Fruit fly (Drosophila melanogaster) whole organism, embryonic: ENCODE measurements around the gene yellow-e2.
A peak's percentile ranks its signal among the peaks of the same experiment; 100 is the strongest.

ENCODE experiments used
- Aef1 ChIP-seq: fragments of 200-800 bp; sonication (Bioruptor generic); IDR thresholded peaks from 3 replicates; pipeline ENCODE4 v1.3.6; 2022; ENCODE audit warnings: missing biosample characterization, missing genetic modification characterization
- Blimp-1 ChIP-seq: fragments of 200-800 bp; sonication (Bioruptor generic); optimal IDR thresholded peaks from 3 replicates; lab custom pipeline; 2018; ENCODE audit warnings: missing biosample characterization, missing genetic modification characterization, mild to moderate bottlenecking, moderate library complexity, missing genetic modification reagents
- Bteb2 ChIP-seq: fragments of 200-800 bp; sonication (Bioruptor generic); optimal IDR thresholded peaks from 2 replicates; lab custom pipeline; 2016; ENCODE audit warnings: missing biosample characterization, missing genetic modification characterization
- CG1024 ChIP-seq: fragments of 200-800 bp; sonication (Bioruptor generic); IDR thresholded peaks from 2 replicates; pipeline ENCODE4 v1.3.6; 2022; ENCODE audit warnings: missing biosample characterization, missing genetic modification characterization
- CG10654 ChIP-seq: fragments of 200-800 bp; sonication (Bioruptor generic); optimal IDR thresholded peaks from 2 replicates; lab custom pipeline; 2016; ENCODE audit warnings: missing biosample characterization, missing genetic modification characterization
- CG11398 ChIP-seq: fragments of 200-800 bp; sonication (Bioruptor generic); optimal IDR thresholded peaks from 2 replicates; lab custom pipeline; 2016; ENCODE audit warnings: missing biosample characterization, missing genetic modification characterization
- CG11695 ChIP-seq: fragments of 200-800 bp; sonication (Bioruptor generic); IDR thresholded peaks from 3 replicates; pipeline ENCODE4 v1.3.6; 2022; ENCODE audit warnings: missing biosample characterization, missing genetic modification characterization
- CG17186 ChIP-seq: fragments of 200-800 bp; sonication (Bioruptor generic); optimal IDR thresholded peaks from 3 replicates; lab custom pipeline; 2017; ENCODE audit warnings: missing biosample characterization, missing genetic modification reagents, missing genetic modification characterization
- CG17328 ChIP-seq: fragments of 200-800 bp; sonication (Bioruptor generic); IDR thresholded peaks from 2 replicates; pipeline ENCODE4 v1.3.6; 2022; ENCODE audit warnings: missing biosample characterization, missing genetic modification characterization
- CG18011 ChIP-seq: fragments of 200-800 bp; sonication (Bioruptor generic); optimal IDR thresholded peaks from 2 replicates; lab custom pipeline; 2017; ENCODE audit warnings: missing biosample characterization, missing genetic modification characterization, mild to moderate bottlenecking, moderate library complexity, missing genotype
- CG18476 ChIP-seq: fragments of 200-800 bp; sonication (Bioruptor generic); optimal IDR thresholded peaks from 2 replicates; lab custom pipeline; 2016; ENCODE audit warnings: missing biosample characterization, mild to moderate bottlenecking, missing genetic modification characterization
- CG31365 ChIP-seq: fragments of 200-800 bp; sonication (Bioruptor generic); optimal IDR thresholded peaks from 2 replicates; lab custom pipeline; 2018; ENCODE audit warnings: missing biosample characterization, mild to moderate bottlenecking, missing genetic modification characterization
- CG3407 ChIP-seq: fragments of 200-800 bp; sonication (Bioruptor generic); optimal IDR thresholded peaks from 2 replicates; lab custom pipeline; 2018; ENCODE audit warnings: missing biosample characterization, mild to moderate bottlenecking, missing genetic modification characterization
- CG34376 ChIP-seq: fragments of 200-800 bp; sonication (Bioruptor generic); optimal IDR thresholded peaks from 2 replicates; lab custom pipeline; 2018; ENCODE audit warnings: missing biosample characterization, mild to moderate bottlenecking, missing genetic modification characterization
- CG7839 ChIP-seq: fragments of 200-800 bp; sonication (Bioruptor generic); optimal IDR thresholded peaks from 3 replicates; lab custom pipeline; 2018; ENCODE audit warnings: missing biosample characterization, mild to moderate bottlenecking, missing genetic modification characterization, moderate library complexity
- CG7987 ChIP-seq: fragments of 200-800 bp; sonication (Bioruptor generic); optimal IDR thresholded peaks from 2 replicates; lab custom pipeline; 2018; ENCODE audit warnings: missing biosample characterization, mild to moderate bottlenecking, missing genetic modification characterization, moderate library complexity
- CG8388 ChIP-seq: fragments of 200-800 bp; sonication (Bioruptor generic); optimal IDR thresholded peaks from 2 replicates; lab custom pipeline; 2019; ENCODE audit warnings: missing biosample characterization, mild to moderate bottlenecking, missing genetic modification characterization, moderate library complexity
- CG9609 ChIP-seq: fragments of 200-800 bp; sonication (Bioruptor generic); optimal IDR thresholded peaks from 3 replicates; lab custom pipeline; 2016; ENCODE audit warnings: missing biosample characterization, missing genetic modification characterization
- CG9876 ChIP-seq: fragments of 200-800 bp; sonication (Bioruptor generic); optimal IDR thresholded peaks from 2 replicates; lab custom pipeline; 2016; ENCODE audit warnings: missing biosample characterization, missing genetic modification characterization
- Dad ChIP-seq: fragments of 200-800 bp; sonication (Bioruptor generic); optimal IDR thresholded peaks from 3 replicates; lab custom pipeline; 2016; ENCODE audit warnings: missing biosample characterization, missing genetic modification characterization
- Dbx ChIP-seq: fragments of 200-800 bp; sonication (Bioruptor generic); IDR thresholded peaks from 3 replicates; pipeline ENCODE4 v1.3.6; 2022; ENCODE audit warnings: missing biosample characterization, missing genetic modification characterization
- Dek ChIP-seq: fragments of 200-800 bp; sonication (Bioruptor generic); optimal IDR thresholded peaks from 3 replicates; lab custom pipeline; 2019; ENCODE audit warnings: missing biosample characterization, mild to moderate bottlenecking, missing genetic modification characterization, moderate library complexity
- Dp ChIP-seq: fragments of 200-800 bp; sonication (Bioruptor generic); optimal IDR thresholded peaks from 2 replicates; lab custom pipeline; 2018; ENCODE audit warnings: missing biosample characterization, mild to moderate bottlenecking, missing genetic modification characterization, moderate library complexity
- E2f2 ChIP-seq: fragments of 200-800 bp; sonication (Bioruptor generic); IDR thresholded peaks from 2 replicates; pipeline ENCODE4 v1.3.6; 2022; ENCODE audit warnings: missing biosample characterization, missing genetic modification characterization
- HLH54F ChIP-seq: fragments of 200-800 bp; sonication (Bioruptor generic); optimal IDR thresholded peaks from 3 replicates; lab custom pipeline; 2016; ENCODE audit warnings: missing biosample characterization, missing genetic modification characterization
- Lhr ChIP-seq: fragments of 200-800 bp; sonication (Bioruptor generic); optimal IDR thresholded peaks from 3 replicates; lab custom pipeline; 2017; ENCODE audit warnings: mild to moderate bottlenecking, missing biosample characterization, missing genetic modification reagents, missing genetic modification characterization
- Lim3 ChIP-seq: fragments of 200-800 bp; sonication (Bioruptor generic); IDR thresholded peaks from 2 replicates; pipeline ENCODE4 v1.3.6; 2022; ENCODE audit warnings: missing biosample characterization, missing genetic modification characterization
- Oli ChIP-seq: fragments of 200-800 bp; sonication (Bioruptor generic); optimal IDR thresholded peaks from 2 replicates; lab custom pipeline; 2018; ENCODE audit warnings: missing biosample characterization, mild to moderate bottlenecking, missing genetic modification characterization, moderate library complexity
- Sry-δ ChIP-seq: fragments of 200-800 bp; sonication (Bioruptor generic); optimal IDR thresholded peaks from 2 replicates; lab custom pipeline; 2016; ENCODE audit warnings: missing biosample characterization, missing genetic modification characterization
- Trl ChIP-seq, 3 experiments: fragments of >200 bp in 2 of 3; fragments of 200-800 bp in 1 of 3; sonication (Bioruptor generic) in 1 of 3; optimal IDR thresholded peaks; 2 replicates in 1 of 3; 3 replicates in 2 of 3; lab custom pipeline; 2016 to 2017; ENCODE audit warnings: missing biosample characterization in 1 of 3, missing genetic modification characterization in 1 of 3
- amos ChIP-seq: fragments of 200-800 bp; sonication (Bioruptor generic); IDR thresholded peaks from 2 replicates; pipeline ENCODE4 v1.3.6; 2022; ENCODE audit warnings: missing biosample characterization, missing genetic modification characterization; ENCODE audit not compliant: partially characterized antibody
- ap ChIP-seq: fragments of 200-800 bp; sonication (Bioruptor generic); IDR thresholded peaks from 2 replicates; pipeline ENCODE4 v1.3.6; 2022; ENCODE audit warnings: missing biosample characterization, missing genetic modification characterization
- chinmo ChIP-seq: fragments of 200-800 bp; sonication (Bioruptor generic); IDR thresholded peaks from 4 replicates; pipeline ENCODE4 v1.3.6; 2022; ENCODE audit warnings: missing biosample characterization, missing genetic modification characterization; ENCODE audit not compliant: partially characterized antibody
- chn ChIP-seq: fragments of 200-800 bp; sonication (Bioruptor generic); optimal IDR thresholded peaks from 2 replicates; lab custom pipeline; 2016; ENCODE audit warnings: missing biosample characterization, missing genetic modification characterization
- crol ChIP-seq: fragments of 200-800 bp; sonication (Bioruptor generic); IDR thresholded peaks from 2 replicates; pipeline ENCODE4 v1.3.6; 2022; ENCODE audit warnings: missing biosample characterization, missing genetic modification characterization
- ems ChIP-seq: fragments of 200-800 bp; sonication (Bioruptor generic); optimal IDR thresholded peaks from 3 replicates; lab custom pipeline; 2016; ENCODE audit warnings: missing biosample characterization, missing genetic modification characterization
- lola ChIP-seq, 3 experiments: fragments of >200 bp in 2 of 3; fragments of 200-800 bp in 1 of 3; sonication (Bioruptor generic) in 1 of 3; optimal IDR thresholded peaks; 2 replicates each; lab custom pipeline; 2017 to 2019; ENCODE audit warnings: missing biosample characterization in 3 of 3, missing genetic modification characterization in 3 of 3, mild to moderate bottlenecking in 1 of 3, moderate library complexity in 1 of 3
- pan ChIP-seq, 4 experiments: fragments of >200 bp in 3 of 4; fragments of 200-800 bp in 1 of 4; sonication (Bioruptor generic) in 1 of 4; optimal IDR thresholded peaks in 3 of 4; IDR thresholded peaks in 1 of 4; 2 replicates each; pipeline versions ENCODE4 v1.3.6 to Lab custom; 2017 to 2022; ENCODE audit warnings: missing biosample characterization in 2 of 4, missing genetic modification characterization in 2 of 4, mixed read lengths in 1 of 4
- pnt ChIP-seq: fragments of 200-800 bp; sonication (Bioruptor generic); optimal IDR thresholded peaks from 3 replicates; lab custom pipeline; 2016; ENCODE audit warnings: missing biosample characterization, missing genetic modification characterization
- pum ChIP-seq: fragments of 200-800 bp; sonication (Bioruptor generic); optimal IDR thresholded peaks from 2 replicates; lab custom pipeline; 2016; ENCODE audit warnings: missing biosample characterization, missing genetic modification characterization
- sc ChIP-seq, 3 experiments: fragments of >200 bp in 2 of 3; fragments of 200-800 bp in 1 of 3; sonication (Bioruptor generic) in 1 of 3; optimal IDR thresholded peaks; 2 replicates in 2 of 3; 3 replicates in 1 of 3; lab custom pipeline; 2017; ENCODE audit warnings: mild to moderate bottlenecking in 1 of 3, missing biosample characterization in 1 of 3, missing genetic modification characterization in 1 of 3, missing genetic modification reagents in 1 of 3
- sd ChIP-seq: fragments of 200-800 bp; sonication (Bioruptor generic); optimal IDR thresholded peaks from 3 replicates; lab custom pipeline; 2018; ENCODE audit warnings: missing biosample characterization, mild to moderate bottlenecking, missing genetic modification characterization, moderate library complexity
- sqz ChIP-seq: fragments of 200-800 bp; sonication (Bioruptor generic); optimal IDR thresholded peaks from 3 replicates; lab custom pipeline; 2018; ENCODE audit warnings: missing biosample characterization, mild to moderate bottlenecking, missing genetic modification characterization
- ssp ChIP-seq: fragments of 200-800 bp; sonication (Bioruptor generic); IDR thresholded peaks from 2 replicates; pipeline ENCODE4 v1.3.6; 2022; ENCODE audit warnings: missing biosample characterization, missing genetic modification characterization
- unc-4 ChIP-seq: fragments of 200-800 bp; sonication (Bioruptor generic); IDR thresholded peaks from 2 replicates; pipeline ENCODE4 v1.3.6; 2022; ENCODE audit warnings: missing biosample characterization, missing genetic modification characterization; ENCODE audit not compliant: partially characterized antibody
- z ChIP-seq: fragments of 200-800 bp; sonication (Bioruptor generic); IDR thresholded peaks from 3 replicates; pipeline ENCODE4 v1.3.6; 2022; ENCODE audit warnings: missing biosample characterization, missing genetic modification characterization

yellow-e2 gene

DNA sequence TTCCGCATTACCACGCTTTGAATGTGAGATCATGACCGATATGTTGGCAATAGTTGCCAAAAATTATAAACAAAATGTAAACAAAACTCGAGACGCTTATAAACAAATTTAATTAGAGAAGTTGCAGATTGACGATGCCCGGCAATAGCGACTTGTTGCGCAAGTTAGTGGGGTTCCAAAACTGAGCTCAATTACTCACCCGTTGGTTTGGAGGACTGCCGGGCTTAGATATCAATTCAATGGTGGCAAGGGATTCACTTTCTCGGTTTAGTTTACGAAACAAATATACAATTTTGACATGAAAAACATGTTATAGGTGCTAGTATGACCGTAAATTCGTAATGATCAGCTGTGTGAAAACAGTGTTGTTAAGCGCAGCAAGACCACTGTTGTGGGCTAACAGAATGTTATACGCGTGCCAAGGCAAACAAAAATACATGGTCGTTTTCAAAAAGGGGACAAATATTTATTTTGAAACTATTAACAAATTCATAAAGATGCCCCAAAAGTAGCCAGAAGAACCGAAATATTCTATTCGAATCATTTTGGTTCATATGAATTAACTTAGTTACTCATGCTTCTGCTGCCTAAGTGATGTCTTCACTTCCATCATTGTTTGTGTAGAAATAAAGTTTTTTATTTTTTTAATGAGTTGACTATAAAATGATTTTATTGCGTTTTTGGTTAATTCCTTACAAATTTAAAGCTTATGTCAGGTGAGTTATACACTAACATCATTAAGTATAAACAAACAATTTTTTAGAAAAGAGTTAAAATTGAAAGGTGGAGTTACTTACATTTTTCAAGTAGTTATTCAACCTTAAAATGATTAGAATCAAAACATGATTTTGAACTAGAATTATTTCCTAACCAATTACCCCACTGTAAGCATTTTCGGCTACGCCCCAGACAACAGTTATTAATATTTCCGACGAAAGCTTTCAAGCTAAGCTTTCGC is 40.0 kb downstream of the yellow-e2 start, which contains the start of gene Elp6:
Gene Elp6 (minus strand): TSS at position 350 of the 958 bp plus-strand sequence.
- TF ChIP-seq Bteb2 (GFP tag; lab: Kevin White, UChicago), result peak; percentile 62
- TF ChIP-seq CG18011, result peak; percentile 10
- peak; percentile 75 for TF ChIP-seq CG18476
- no peak for TF ChIP-seq chinmo (GFP tag; lab: Robert Waterston, UW)
- TF ChIP-seq CG9609, result peak; percentile 51
- TF ChIP-seq Lhr, result no peak
- peak; percentile 52; the same call in 1 of the 2 replicates for TF ChIP-seq CG1024
- peak; percentile 77 for TF ChIP-seq Oli (tag; lab: Kevin White, UChicago)
- no peak for TF ChIP-seq CG31365 (tag; lab: Kevin White, UChicago)
- peak; percentile 5 for TF ChIP-seq CG34376 (GFP tag; lab: Kevin White, UChicago)
- peak; percentile 52 for TF ChIP-seq ap (GFP tag; lab: Robert Waterston, UW)
- TF ChIP-seq CG17328 (GFP tag; lab: Robert Waterston, UW), result peak; percentile 60
- TF ChIP-seq CG3407 (GFP tag; lab: Kevin White, UChicago), result no peak
- TF ChIP-seq amos, result no peak
- TF ChIP-seq ssp (GFP tag; lab: Robert Waterston, UW), result peak; percentile 46
- TF ChIP-seq CG11398 (GFP tag; lab: Kevin White, UChicago), result peak; percentile 45
- TF ChIP-seq Dbx (GFP tag; lab: Robert Waterston, UW), result peak; percentile 53; the same call in 2 of the 3 replicates
- TF ChIP-seq CG11695 (GFP tag; lab: Robert Waterston, UW), result peak; percentile 37; the same call in 1 of the 3 replicates
- peak; percentile 65 for TF ChIP-seq pum
- no peak for TF ChIP-seq pan (optimal IDR thresholded peaks at IDR 0.05; lab: Kevin White, UChicago)
- TF ChIP-seq pan (GFP tag; optimal IDR thresholded peaks at IDR 0.05 in 1 of 2, IDR thresholded peaks at IDR 0.05 in 1 of 2), result peak in 1 of 2 experiments; percentile 64
- TF ChIP-seq CG17186 (GFP tag; lab: Kevin White, UChicago), result no peak
- TF ChIP-seq CG7839 (tag; lab: Kevin White, UChicago), result peak; percentile 73
- TF ChIP-seq CG10654, result peak; percentile 38
- peak; percentile 60 for TF ChIP-seq Dek (tag; lab: Kevin White, UChicago)
- no peak for TF ChIP-seq Lim3 (GFP tag; lab: Robert Waterston, UW)
- no peak for TF ChIP-seq Trl (optimal IDR thresholded peaks at IDR 0.05; lab: Kevin White, UChicago)
- TF ChIP-seq Trl (GFP tag; optimal IDR thresholded peaks at IDR 0.05; lab: Kevin White, UChicago), result peak; percentile 53
- peak; percentile 76 for TF ChIP-seq HLH54F (GFP tag; lab: Kevin White, UChicago)
- no peak for TF ChIP-seq sd (tag; lab: Kevin White, UChicago)
- TF ChIP-seq Blimp-1 (GFP tag; lab: Kevin White, UChicago), result peak; percentile 48
- TF ChIP-seq ems (GFP tag; lab: Kevin White, UChicago), result peak; percentile 38
- TF ChIP-seq sqz (GFP tag; lab: Kevin White, UChicago), result peak; percentile 2
- peak; percentile 36 for TF ChIP-seq CG8388 (GFP tag; lab: Kevin White, UChicago)
- TF ChIP-seq pnt (GFP tag; lab: Kevin White, UChicago), result peak; percentile 9
- peak; percentile 31 for TF ChIP-seq Sry-δ
- TF ChIP-seq sc (optimal IDR thresholded peaks at IDR 0.05; lab: Kevin White, UChicago), result no peak
- peak; percentile 43 for TF ChIP-seq sc (GFP tag; optimal IDR thresholded peaks at IDR 0.05; lab: Kevin White, UChicago)
- no peak; the same call in 1 of the 2 replicates for TF ChIP-seq unc-4 (GFP tag; lab: Robert Waterston, UW)
- no peak for TF ChIP-seq Dad (GFP tag; lab: Kevin White, UChicago)
- TF ChIP-seq CG7987 (GFP tag; lab: Kevin White, UChicago), result no peak
- peak; percentile 17; the same call in 1 of the 2 replicates for TF ChIP-seq E2f2 (GFP tag; lab: Robert Waterston, UW)
- peak; percentile 69 for TF ChIP-seq chn (GFP tag; lab: Kevin White, UChicago)
- no peak for TF ChIP-seq lola (GFP tag; optimal IDR thresholded peaks at IDR 0.05; lab: Kevin White, UChicago)
- no peak for TF ChIP-seq Dp
- TF ChIP-seq z (GFP tag; lab: Robert Waterston, UW), result no peak
- TF ChIP-seq Aef1 (GFP tag; lab: Robert Waterston, UW), result peak; percentile 63
- TF ChIP-seq crol (GFP tag; lab: Robert Waterston, UW), result no peak
- TF ChIP-seq CG9876 (GFP tag; lab: Kevin White, UChicago), result no peak
